Worm (Caenorhabditis elegans) whole organism, L4 larva: ENCODE measurements around the gene T13F2.4.
"Not testable (repeated sequence)": the region's sequence is repeated elsewhere in the genome, so short reads cannot be mapped to it uniquely, and the experiment has no call there.

Experiments
- D1046.2 ChIP-seq: fragments of 200-800 bp; sonication (Bioruptor generic); IDR thresholded peaks from 2 replicates; pipeline ENCODE4 v1.3.6; 2022; ENCODE audit warnings: missing genetic modification characterization, missing compliant biosample characterization
- F26F4.8 ChIP-seq: fragments of 200-800 bp; sonication (Bioruptor generic); conservative IDR thresholded peaks from 2 replicates; pipeline ENCODE4 v1.3.6; 2022; ENCODE audit warnings: missing genetic modification characterization, missing compliant biosample characterization
- Y48G9A.11 ChIP-seq: fragments of 200-800 bp; sonication (Bioruptor generic); IDR thresholded peaks from 2 replicates; pipeline ENCODE4 v1.3.6; 2022; ENCODE audit warnings: missing genetic modification reagents, missing genetic modification characterization, missing compliant biosample characterization
- Y75B8A.6 ChIP-seq: fragments of 200-800 bp; sonication (Bioruptor generic); IDR thresholded peaks from 2 replicates; pipeline ENCODE4 v1.3.6; 2022; ENCODE audit warnings: missing genetic modification reagents, missing genetic modification characterization, missing compliant biosample characterization
- ZK337.2 ChIP-seq: fragments of 200-800 bp; sonication (Bioruptor generic); IDR thresholded peaks from 2 replicates; pipeline ENCODE4 v1.3.6; 2022; ENCODE audit warnings: missing genetic modification reagents, missing genetic modification characterization, missing compliant biosample characterization
- ZK546.5 ChIP-seq, 2 experiments: sonication (generic microtip); optimal IDR thresholded peaks; 2 replicates each; lab custom pipeline; 2017; ENCODE audit warnings: missing biosample characterization in 2 of 2, missing genetic modification characterization in 2 of 2
- aha-1 ChIP-seq: fragments of 150-350 bp; peaks from one replicate; lab custom pipeline; 2014; ENCODE audit warnings: missing biosample characterization, missing genetic modification characterization
- attf-4 ChIP-seq: sonication (generic microtip); optimal IDR thresholded peaks from 3 replicates; lab custom pipeline; 2017; ENCODE audit warnings: missing biosample characterization, missing genetic modification characterization
- ceh-20 ChIP-seq: fragments of 200-800 bp; sonication (Bioruptor generic); IDR thresholded peaks from 2 replicates; pipeline ENCODE4 v1.3.6; 2022; ENCODE audit warnings: missing genetic modification reagents, missing genetic modification characterization, missing compliant biosample characterization
- ceh-32 ChIP-seq: sonication (generic microtip); optimal IDR thresholded peaks from 2 replicates; lab custom pipeline; 2016; ENCODE audit warnings: mild to moderate bottlenecking, missing genetic modification characterization, missing compliant biosample characterization; ENCODE audit not compliant: poor library complexity
- dmd-6 ChIP-seq: fragments of 200-800 bp; sonication (Bioruptor generic); IDR thresholded peaks from 2 replicates; pipeline ENCODE4 v1.3.6; 2022; ENCODE audit warnings: missing genetic modification reagents, missing genetic modification characterization, missing compliant biosample characterization
- dmd-8 ChIP-seq: fragments of 200-800 bp; sonication (Bioruptor generic); IDR thresholded peaks from 2 replicates; pipeline ENCODE4 v1.3.6; 2022; ENCODE audit warnings: missing genetic modification characterization, missing compliant biosample characterization
- dpl-1 ChIP-seq: fragments of 150-350 bp; optimal IDR thresholded peaks from 2 replicates; lab custom pipeline; 2014; ENCODE audit warnings: missing biosample characterization, missing genetic modification reagents, missing genetic modification characterization
- egl-43 ChIP-seq: fragments of 200-800 bp; sonication (Bioruptor generic); IDR thresholded peaks from 2 replicates; pipeline ENCODE4 v1.3.6; 2022; ENCODE audit warnings: missing genetic modification reagents, missing genetic modification characterization, missing compliant biosample characterization
- lin-15B ChIP-seq: fragments of 150-350 bp; sonication (generic microtip); optimal IDR thresholded peaks from 3 replicates; lab custom pipeline; 2014; ENCODE audit warnings: missing biosample characterization, missing genetic modification characterization
- lir-3 ChIP-seq: sonication (generic microtip); optimal IDR thresholded peaks from 2 replicates; lab custom pipeline; 2016; ENCODE audit warnings: mild to moderate bottlenecking, missing genetic modification characterization, missing compliant biosample characterization
- mxl-3 ChIP-seq: fragments of 200-800 bp; sonication (Bioruptor generic); optimal IDR thresholded peaks from 2 replicates; lab custom pipeline; 2018; ENCODE audit warnings: mild to moderate bottlenecking, missing genetic modification characterization, missing compliant biosample characterization
- nhr-102 ChIP-seq: sonication (generic microtip); optimal IDR thresholded peaks from 2 replicates; lab custom pipeline; 2016; ENCODE audit warnings: mild to moderate bottlenecking, missing genetic modification characterization, moderate library complexity, missing compliant biosample characterization
- nhr-25 ChIP-seq: sonication (generic microtip); optimal IDR thresholded peaks from 2 replicates; lab custom pipeline; 2017; ENCODE audit warnings: missing genetic modification characterization, mild to moderate bottlenecking, missing compliant biosample characterization, antibody characterized with exemption, moderate library complexity, borderline replicate concordance; ENCODE audit not compliant: insufficient read depth
- nhr-28 ChIP-seq: fragments of 150-350 bp; optimal IDR thresholded peaks from 2 replicates; lab custom pipeline; 2014; ENCODE audit warnings: missing biosample characterization, missing genetic modification characterization
- nhr-6 ChIP-seq: fragments of 150-350 bp; optimal IDR thresholded peaks from 2 replicates; lab custom pipeline; 2014; ENCODE audit warnings: missing biosample characterization, missing genetic modification characterization
- nhr-77 ChIP-seq: fragments of 150-350 bp; optimal IDR thresholded peaks from 2 replicates; lab custom pipeline; 2014; ENCODE audit warnings: missing biosample characterization, missing genetic modification characterization
- pqm-1 ChIP-seq: sonication (generic microtip); optimal IDR thresholded peaks from 2 replicates; lab custom pipeline; 2017; ENCODE audit warnings: missing biosample characterization, missing genetic modification characterization
- unc-130 ChIP-seq: sonication (generic microtip); optimal IDR thresholded peaks from 2 replicates; lab custom pipeline; 2016; ENCODE audit warnings: missing genetic modification reagents, missing genetic modification characterization, missing compliant biosample characterization
- zag-1 ChIP-seq: fragments of 150-350 bp; optimal IDR thresholded peaks from 2 replicates; lab custom pipeline; 2014; ENCODE audit warnings: missing biosample characterization, missing genetic modification characterization
- zip-11 ChIP-seq: fragments of 200-800 bp; sonication (Bioruptor generic); IDR thresholded peaks from 2 replicates; pipeline ENCODE4 v1.3.6; 2022; ENCODE audit warnings: missing genetic modification characterization, missing compliant biosample characterization

Gene T13F2.4

ce11 chrIV:9825196-9825744 is 35.7 kb downstream of the T13F2.4 start, which contains the start of gene mtr-4 (continued):
- no peak for TF ChIP-seq F26F4.8 (GFP tag; lab: Robert Waterston, UW)
- no peak for TF ChIP-seq nhr-25 (tag; lab: Kevin White, UChicago)
- no peak for TF ChIP-seq Y48G9A.11 (GFP tag; lab: Robert Waterston, UW)
- TF ChIP-seq nhr-6 = no peak
- TF ChIP-seq pqm-1 (tag; lab: Kevin White, UChicago) = peak; percentile 27
- no peak for TF ChIP-seq egl-43 (GFP tag; lab: Robert Waterston, UW)
- peak; percentile 3 for TF ChIP-seq nhr-28 (tag; lab: Kevin White, UChicago)
- TF ChIP-seq nhr-77 = no peak
- TF ChIP-seq dpl-1 = peak; percentile 71
- no peak for TF ChIP-seq lir-3 (tag; lab: Kevin White, UChicago)

ce11 chrIV:9832586-9832985 is 43.0 kb downstream of the T13F2.4 start, which contains the start of gene kin-21:
Gene kin-21 (plus strand): TSS chrIV:9832886.
- TF ChIP-seq Y48G9A.11 (GFP tag; lab: Robert Waterston, UW) = no peak
- TF ChIP-seq nhr-25 (tag; lab: Kevin White, UChicago) = no peak

DNA sequence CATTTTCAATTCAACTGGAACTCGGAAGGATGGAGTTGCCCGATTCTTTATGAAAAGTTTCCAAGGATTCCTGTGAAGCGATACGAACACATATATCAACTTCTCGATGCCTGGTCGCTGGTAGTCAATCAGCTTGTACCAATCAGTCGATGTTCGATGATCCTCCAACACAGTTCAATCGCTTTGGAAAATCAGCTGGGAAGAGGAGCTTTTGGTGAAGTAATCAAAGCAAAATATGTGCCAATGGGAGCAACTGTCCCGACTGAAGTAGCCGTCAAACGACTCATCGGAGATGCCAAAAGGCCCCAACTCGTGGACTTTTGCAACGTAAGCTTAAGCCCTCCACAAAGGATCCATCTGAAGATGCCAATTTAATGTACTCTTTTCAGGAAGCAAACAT is 43.7 kb downstream of the T13F2.4 start:
- TF ChIP-seq lin-15B (tag; lab: Kevin White, UChicago) = no peak
- peak; percentile 95 for TF ChIP-seq aha-1 (tag; lab: Kevin White, UChicago)

- TF ChIP-seq zag-1 (no peak), zip-11 (GFP tag; lab: Robert Waterston, UW) (no peak), lin-15B (tag; lab: Kevin White, UChicago) (no peak), nhr-28 (tag; lab: Kevin White, UChicago) (no peak), ZK546.5 (tag; optimal IDR thresholded peaks at IDR 0.05; lab: Kevin White, UChicago) (no peak), Y75B8A.6 (no peak), ceh-20 (GFP tag; lab: Robert Waterston, UW) (no peak), attf-4 (tag; lab: Kevin White, UChicago) (no peak), dmd-6 (GFP tag; lab: Robert Waterston, UW) (no peak)
- TF ChIP-seq, all 104 proteins: peak for 0
These were observed 46.7 kb downstream of the T13F2.4 start, which contains the start of gene msp-81 for ce11 chrIV:9836317-9836716. Gene msp-81 (minus strand): TSS chrIV:9836417.

ce11 chrIV:9837349-9837748 is 47.8 kb downstream of the T13F2.4 start, which contains the start of gene msp-10:
Gene msp-10 (plus strand): TSS chrIV:9837649.
- TF ChIP-seq mxl-3; ZK337.2 (GFP tag; lab: Robert Waterston, UW); unc-130 (GFP tag; lab: Kevin White, UChicago): not testable (repeated sequence)

DNA sequence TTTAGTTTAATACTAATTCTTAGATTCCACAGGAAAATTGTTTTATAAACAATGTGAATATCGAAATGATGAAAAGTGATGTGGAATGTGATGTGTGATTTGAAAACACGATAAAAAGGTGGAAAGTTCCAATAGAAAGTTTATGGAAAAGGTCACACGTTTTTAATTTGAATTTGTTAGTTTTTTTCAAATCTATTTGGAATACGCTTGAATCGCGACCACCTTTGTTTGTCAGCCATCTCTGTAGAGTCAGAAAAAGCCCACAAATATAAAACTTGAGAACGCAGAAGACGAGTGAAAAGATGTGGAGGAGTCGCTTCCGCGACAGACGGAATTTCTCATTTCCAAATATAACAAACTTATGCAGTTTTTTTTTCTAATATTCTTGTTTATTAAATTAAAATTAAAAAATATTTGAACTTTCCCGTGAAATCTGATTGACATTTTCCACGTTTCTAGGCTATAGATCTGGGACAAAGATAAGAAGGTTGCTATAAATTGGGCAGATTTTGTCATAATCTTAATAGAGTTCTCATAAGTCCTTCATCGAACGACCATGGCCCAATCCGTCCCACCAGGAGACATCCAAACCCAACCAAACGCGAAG is 51.5 kb downstream of the T13F2.4 start, which contains the start of the genes kin-24 and msp-56:
TSS of gene kin-24 (minus strand) at position 101 of the 607 bp plus-strand sequence.
TSS of gene msp-56 (plus strand) at position 557 of the 607 bp plus-strand sequence.
- TF ChIP-seq nhr-77 (no peak), dmd-8 (GFP tag; lab: Robert Waterston, UW) (0 out of 2 replicates have a peak, but pooled peaks have one; percentile 35), D1046.2 (no peak), ceh-32 (tag; lab: Kevin White, UChicago) (no peak), aha-1 (tag; lab: Kevin White, UChicago) (no peak), nhr-102 (tag; lab: Kevin White, UChicago) (no peak)
